Fruit fly (Drosophila melanogaster) whole organism, embryonic: ENCODE results near the gene CG42399.

Experiments used
- Abd-B ChIP-seq: fragments of 200-800 bp; sonication (Bioruptor generic); optimal IDR thresholded peaks from 2 replicates; lab custom pipeline; 2018; ENCODE audit warnings: missing biosample characterization, mild to moderate bottlenecking, missing genetic modification characterization, moderate library complexity
- Aef1 ChIP-seq: fragments of 200-800 bp; sonication (Bioruptor generic); IDR thresholded peaks from 3 replicates; pipeline ENCODE4 v1.3.6; 2022; ENCODE audit warnings: missing biosample characterization, missing genetic modification characterization
- CG10267 ChIP-seq: fragments of 200-800 bp; sonication (Bioruptor generic); optimal IDR thresholded peaks from 2 replicates; lab custom pipeline; 2018; ENCODE audit warnings: missing biosample characterization, mild to moderate bottlenecking, missing genetic modification characterization, moderate library complexity
- CG10321 ChIP-seq: fragments of 200-800 bp; sonication (Bioruptor generic); IDR thresholded peaks from 2 replicates; pipeline ENCODE4 v1.3.6; 2022; ENCODE audit warnings: missing biosample characterization, missing genetic modification characterization
- CG10462 ChIP-seq: fragments of 200-800 bp; sonication (Bioruptor generic); optimal IDR thresholded peaks from 2 replicates; lab custom pipeline; 2016; ENCODE audit warnings: missing biosample characterization, missing genetic modification characterization
- CG10979 ChIP-seq: fragments of 200-800 bp; sonication (Bioruptor generic); optimal IDR thresholded peaks from 2 replicates; lab custom pipeline; 2018; ENCODE audit warnings: missing biosample characterization, mild to moderate bottlenecking, missing genetic modification characterization, moderate library complexity
- CG11723 ChIP-seq: fragments of 200-800 bp; sonication (Bioruptor generic); optimal IDR thresholded peaks from 2 replicates; lab custom pipeline; 2017; ENCODE audit warnings: missing biosample characterization, mild to moderate bottlenecking, missing genetic modification characterization
- CG12391 ChIP-seq: fragments of 200-800 bp; sonication (Bioruptor generic); optimal IDR thresholded peaks from 3 replicates; lab custom pipeline; 2018; ENCODE audit warnings: missing biosample characterization, mild to moderate bottlenecking, missing genetic modification characterization, moderate library complexity
- CG13296 ChIP-seq: fragments of 200-800 bp; sonication (Bioruptor generic); optimal IDR thresholded peaks from 3 replicates; lab custom pipeline; 2018; ENCODE audit warnings: missing biosample characterization, mild to moderate bottlenecking, missing genetic modification characterization
- CG17568 ChIP-seq: fragments of 200-800 bp; sonication (Bioruptor generic); optimal IDR thresholded peaks from 2 replicates; lab custom pipeline; 2018; ENCODE audit warnings: missing biosample characterization, mild to moderate bottlenecking, missing genetic modification characterization, moderate library complexity
- CG17802 ChIP-seq: fragments of 200-800 bp; sonication (Bioruptor generic); optimal IDR thresholded peaks from 2 replicates; lab custom pipeline; 2018; ENCODE audit warnings: missing biosample characterization, mild to moderate bottlenecking, missing genetic modification characterization, moderate library complexity
- CG18011 ChIP-seq: fragments of 200-800 bp; sonication (Bioruptor generic); optimal IDR thresholded peaks from 2 replicates; lab custom pipeline; 2017; ENCODE audit warnings: missing biosample characterization, missing genetic modification characterization, mild to moderate bottlenecking, moderate library complexity, missing genotype
- CG18262 ChIP-seq: fragments of 200-800 bp; optimal IDR thresholded peaks from 3 replicates; lab custom pipeline; 2019; ENCODE audit warnings: missing biosample characterization, mild to moderate bottlenecking, missing genetic modification characterization, moderate library complexity
- CG18599 ChIP-seq: fragments of 200-800 bp; sonication (Bioruptor generic); optimal IDR thresholded peaks from 3 replicates; lab custom pipeline; 2017; ENCODE audit warnings: missing biosample characterization, missing genetic modification characterization, mild to moderate bottlenecking, moderate library complexity, missing genetic modification reagents
- CG33213 ChIP-seq: fragments of 200-800 bp; sonication (Bioruptor generic); optimal IDR thresholded peaks from 3 replicates; lab custom pipeline; 2016; ENCODE audit warnings: missing biosample characterization, missing genetic modification characterization
- CG3407 ChIP-seq: fragments of 200-800 bp; sonication (Bioruptor generic); optimal IDR thresholded peaks from 2 replicates; lab custom pipeline; 2018; ENCODE audit warnings: missing biosample characterization, mild to moderate bottlenecking, missing genetic modification characterization
- CG34422 ChIP-seq: fragments of 200-800 bp; sonication (Bioruptor generic); IDR thresholded peaks from 3 replicates; pipeline ENCODE4 v1.3.6; 2022; ENCODE audit warnings: missing biosample characterization, missing genetic modification characterization
- CG6272 ChIP-seq: fragments of 200-800 bp; sonication (Bioruptor generic); IDR thresholded peaks from 2 replicates; pipeline ENCODE4 v1.3.6; 2022; ENCODE audit warnings: missing biosample characterization, missing genetic modification characterization
- CG6791 ChIP-seq: fragments of 200-800 bp; sonication (Bioruptor generic); IDR thresholded peaks from 3 replicates; pipeline ENCODE4 v1.3.6; 2022; ENCODE audit warnings: missing biosample characterization, missing genetic modification characterization; ENCODE audit not compliant: partially characterized antibody
- CG8924 ChIP-seq: fragments of 200-800 bp; optimal IDR thresholded peaks from 3 replicates; lab custom pipeline; 2019; ENCODE audit warnings: missing biosample characterization, mild to moderate bottlenecking, missing genetic modification characterization, moderate library complexity
- CG9215 ChIP-seq: fragments of 200-800 bp; sonication (Bioruptor generic); IDR thresholded peaks from 2 replicates; pipeline ENCODE4 v1.3.6; 2022; ENCODE audit warnings: missing biosample characterization, missing genetic modification characterization
- CrebB ChIP-seq: fragments of 200-800 bp; sonication (Bioruptor generic); optimal IDR thresholded peaks from 3 replicates; lab custom pipeline; 2018; ENCODE audit warnings: missing biosample characterization, mild to moderate bottlenecking, missing genetic modification characterization
- Dad ChIP-seq: fragments of 200-800 bp; sonication (Bioruptor generic); optimal IDR thresholded peaks from 3 replicates; lab custom pipeline; 2016; ENCODE audit warnings: missing biosample characterization, missing genetic modification characterization
- Dbx ChIP-seq: fragments of 200-800 bp; sonication (Bioruptor generic); IDR thresholded peaks from 3 replicates; pipeline ENCODE4 v1.3.6; 2022; ENCODE audit warnings: missing biosample characterization, missing genetic modification characterization
- Dll ChIP-seq: fragments of 200-800 bp; sonication (Bioruptor generic); IDR thresholded peaks from 4 replicates; pipeline ENCODE4 v1.3.6; 2022; ENCODE audit warnings: missing biosample characterization, missing genetic modification characterization; ENCODE audit not compliant: partially characterized antibody
- E2f1 ChIP-seq: fragments of 200-800 bp; sonication (Bioruptor generic); IDR thresholded peaks from 2 replicates; pipeline ENCODE4 v1.3.6; 2022; ENCODE audit warnings: missing biosample characterization, missing genetic modification characterization
- Eip74EF ChIP-seq, 2 experiments: fragments of 200-800 bp in 1 of 2; fragments of >200 bp in 1 of 2; sonication (Bioruptor generic) in 1 of 2; optimal IDR thresholded peaks; 2 replicates each; lab custom pipeline; 2017 to 2019; ENCODE audit warnings: missing biosample characterization in 2 of 2, missing genetic modification characterization in 2 of 2, mild to moderate bottlenecking in 1 of 2, moderate library complexity in 1 of 2
- HmgD ChIP-seq: fragments of 200-800 bp; sonication (Bioruptor generic); optimal IDR thresholded peaks from 3 replicates; lab custom pipeline; 2016; ENCODE audit warnings: missing biosample characterization, missing genetic modification characterization
- Hr78 ChIP-seq, 2 experiments: fragments of 200-800 bp in 1 of 2; fragments of >200 bp in 1 of 2; sonication (Bioruptor generic) in 1 of 2; optimal IDR thresholded peaks; 2 replicates each; lab custom pipeline; 2017 to 2019; ENCODE audit warnings: missing biosample characterization in 2 of 2, missing genetic modification characterization in 2 of 2, mild to moderate bottlenecking in 1 of 2, moderate library complexity in 1 of 2
- Jarid2 ChIP-seq: fragments of 200-800 bp; sonication (Bioruptor generic); optimal IDR thresholded peaks from 3 replicates; lab custom pipeline; 2017; ENCODE audit warnings: mild to moderate bottlenecking, missing biosample characterization, missing genetic modification reagents, missing genetic modification characterization
- Lim3 ChIP-seq: fragments of 200-800 bp; sonication (Bioruptor generic); IDR thresholded peaks from 2 replicates; pipeline ENCODE4 v1.3.6; 2022; ENCODE audit warnings: missing biosample characterization, missing genetic modification characterization
- Mes4 ChIP-seq: fragments of 200-800 bp; sonication (Bioruptor generic); optimal IDR thresholded peaks from 2 replicates; lab custom pipeline; 2016; ENCODE audit warnings: missing biosample characterization, missing genetic modification characterization
- Mrtf ChIP-seq: fragments of 200-800 bp; sonication (Bioruptor generic); IDR thresholded peaks from 3 replicates; pipeline ENCODE4 v1.3.6; 2022; ENCODE audit warnings: missing biosample characterization, missing genetic modification characterization
- br ChIP-seq: fragments of >200 bp; optimal IDR thresholded peaks from 2 replicates; lab custom pipeline; 2017
- crp ChIP-seq, 2 experiments: fragments of 200-800 bp; sonication (Bioruptor generic); optimal IDR thresholded peaks; 2 replicates in 1 of 2; 3 replicates in 1 of 2; lab custom pipeline; 2017; ENCODE audit warnings: missing biosample characterization in 2 of 2, missing genetic modification characterization in 2 of 2, mild to moderate bottlenecking in 1 of 2, moderate library complexity in 1 of 2
- dmrt99B ChIP-seq: fragments of 200-800 bp; sonication (Bioruptor generic); optimal IDR thresholded peaks from 2 replicates; lab custom pipeline; 2018; ENCODE audit warnings: missing biosample characterization, mild to moderate bottlenecking, missing genetic modification characterization, moderate library complexity
- dpn ChIP-seq, 2 experiments: fragments of 200-800 bp; sonication (Bioruptor generic); optimal IDR thresholded peaks; 3 replicates each; lab custom pipeline; 2016; ENCODE audit warnings: missing biosample characterization in 2 of 2, missing genetic modification characterization in 2 of 2
- eve ChIP-seq, 2 experiments: fragments of >200 bp; optimal IDR thresholded peaks; 2 replicates each; lab custom pipeline; 2017; ENCODE audit warnings: missing biosample characterization in 2 of 2, missing genetic modification characterization in 2 of 2
- ken ChIP-seq: fragments of 200-800 bp; sonication (Bioruptor generic); IDR thresholded peaks from 3 replicates; pipeline ENCODE4 v1.3.6; 2022; ENCODE audit warnings: missing biosample characterization, missing genetic modification characterization
- lab ChIP-seq: fragments of 200-800 bp; sonication (Bioruptor generic); optimal IDR thresholded peaks from 3 replicates; lab custom pipeline; 2017; ENCODE audit warnings: missing biosample characterization, missing genetic modification characterization, mild to moderate bottlenecking, moderate library complexity, missing genetic modification reagents
- nerfin-1 ChIP-seq: fragments of 200-800 bp; sonication (Bioruptor generic); optimal IDR thresholded peaks from 3 replicates; lab custom pipeline; 2019; ENCODE audit warnings: missing biosample characterization, mild to moderate bottlenecking, missing genetic modification characterization, moderate library complexity
- odd ChIP-seq: fragments of 200-800 bp; sonication (Bioruptor generic); optimal IDR thresholded peaks from 2 replicates; lab custom pipeline; 2017; ENCODE audit warnings: missing biosample characterization, mild to moderate bottlenecking, missing genetic modification characterization
- scrt ChIP-seq: fragments of 200-800 bp; sonication (Bioruptor generic); optimal IDR thresholded peaks from 2 replicates; lab custom pipeline; 2018; ENCODE audit warnings: missing biosample characterization, mild to moderate bottlenecking, missing genetic modification characterization, moderate library complexity
- ssp ChIP-seq: fragments of 200-800 bp; sonication (Bioruptor generic); IDR thresholded peaks from 2 replicates; pipeline ENCODE4 v1.3.6; 2022; ENCODE audit warnings: missing biosample characterization, missing genetic modification characterization
- z ChIP-seq: fragments of 200-800 bp; sonication (Bioruptor generic); IDR thresholded peaks from 3 replicates; pipeline ENCODE4 v1.3.6; 2022; ENCODE audit warnings: missing biosample characterization, missing genetic modification characterization
- zfh1 ChIP-seq: fragments of 200-800 bp; sonication (Bioruptor generic); IDR thresholded peaks from 3 replicates; pipeline ENCODE4 v1.3.6; 2022; ENCODE audit warnings: missing biosample characterization, missing genetic modification characterization

Gene CG42399

DNA sequence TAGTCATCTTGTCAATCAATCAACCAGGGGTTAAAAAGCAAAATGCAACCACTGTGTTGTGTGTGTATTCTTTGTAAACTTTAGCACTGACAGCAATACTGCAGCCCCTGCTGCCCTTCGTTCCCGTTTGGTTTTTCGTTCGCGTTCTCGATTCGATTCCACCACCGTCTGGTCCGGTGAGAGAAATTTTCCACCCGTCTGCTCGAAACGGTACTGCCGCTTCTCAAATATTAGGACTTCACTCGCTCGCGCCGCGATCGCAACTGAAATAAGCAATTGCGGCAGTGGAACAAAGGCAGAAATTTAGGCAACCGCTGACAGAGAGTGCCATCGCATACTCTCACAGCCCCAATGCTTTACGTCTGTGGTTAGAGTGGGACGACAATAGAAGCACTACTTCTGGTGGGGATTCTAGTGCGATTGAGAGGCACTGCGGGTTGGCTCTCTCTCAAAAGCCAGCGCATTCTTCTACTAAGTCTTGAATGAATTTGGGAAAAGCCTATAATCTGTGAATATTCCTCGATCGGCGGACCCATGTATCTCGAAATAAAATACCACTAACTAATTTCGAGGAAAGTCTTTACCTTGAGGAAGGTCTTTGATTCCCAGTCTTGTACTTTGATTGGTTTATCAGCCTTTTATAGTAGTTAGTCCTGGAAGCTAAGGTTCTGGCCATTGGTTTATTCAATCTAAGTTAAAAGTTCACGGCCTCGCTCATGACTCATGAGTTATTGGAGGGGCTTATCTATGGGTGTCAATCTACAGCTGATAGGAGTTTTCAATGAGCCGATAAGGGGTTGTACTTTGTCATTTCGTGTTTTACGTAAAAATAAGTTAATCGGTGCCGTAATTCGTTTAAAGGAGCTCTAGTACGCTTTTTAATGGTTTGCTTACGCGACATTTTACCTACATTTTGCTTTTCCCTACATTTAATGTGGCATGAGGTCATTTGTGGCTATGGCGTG, 23.8 kb downstream of the CG42399 start (continued):
- TF ChIP-seq CG34422 (GFP tag; lab: Robert Waterston, UW) (peak; percentile 64; the same call in 2 of the 3 replicates), z (GFP tag; lab: Robert Waterston, UW) (peak; percentile 66; the same call in 2 of the 3 replicates), Abd-B (GFP tag; lab: Kevin White, UChicago) (no peak), CG10321 (peak; percentile 97), CG3407 (GFP tag; lab: Kevin White, UChicago) (peak; percentile 43), ken (GFP tag; lab: Robert Waterston, UW) (0 out of 3 replicates have a peak, but pooled peaks have one; percentile 20), CG9215 (GFP tag; lab: Robert Waterston, UW) (no peak), nerfin-1 (tag; lab: Kevin White, UChicago) (peak; percentile 67), odd (GFP tag; lab: Kevin White, UChicago) (peak; percentile 21), HmgD (GFP tag; lab: Kevin White, UChicago) (peak; percentile 20), Eip74EF (GFP tag; optimal IDR thresholded peaks at IDR 0.05; lab: Kevin White, UChicago) (peak in 1 of 2 experiments; percentile 35), lab (GFP tag; lab: Kevin White, UChicago) (peak; percentile 82), eve (GFP tag; optimal IDR thresholded peaks at IDR 0.05; lab: Kevin White, UChicago) (peak in 1 of 2 experiments; percentile 77), Aef1 (GFP tag; lab: Robert Waterston, UW) (no peak), CG13296 (GFP tag; lab: Kevin White, UChicago) (peak; percentile 66), br (lab: Kevin White, UChicago) (no peak), Dbx (GFP tag; lab: Robert Waterston, UW) (peak; percentile 75; the same call in 2 of the 3 replicates), CG18262 (tag; lab: Kevin White, UChicago) (peak; percentile 29), Mes4 (GFP tag; lab: Kevin White, UChicago) (peak; percentile 10), crp (GFP tag; optimal IDR thresholded peaks at IDR 0.05; lab: Kevin White, UChicago) (peak in 1 of 2 experiments; percentile 0), CG10267 (tag; lab: Kevin White, UChicago) (peak; percentile 23), Mrtf (GFP tag; lab: Robert Waterston, UW) (no peak), CG12391 (tag; lab: Kevin White, UChicago) (peak; percentile 29), ssp (GFP tag; lab: Robert Waterston, UW) (no peak), CG8924 (tag; lab: Kevin White, UChicago) (peak; percentile 53), Dll (GFP tag; lab: Robert Waterston, UW) (no peak; the same call in 3 of the 4 replicates), CrebB (tag; lab: Kevin White, UChicago) (peak; percentile 73), CG17568 (peak; percentile 60), Hr78 (GFP tag; optimal IDR thresholded peaks at IDR 0.05; lab: Kevin White, UChicago) (peak in 1 of 2 experiments; percentile 99), CG6272 (GFP tag; lab: Robert Waterston, UW) (0 out of 2 replicates have a peak, but pooled peaks have one; percentile 12), CG33213 (GFP tag; lab: Kevin White, UChicago) (peak; percentile 11), dpn (GFP tag; optimal IDR thresholded peaks at IDR 0.05; lab: Kevin White, UChicago) (peak in 1 of 2 experiments; percentile 14), dmrt99B (peak; percentile 28), CG10979 (tag; lab: Kevin White, UChicago) (peak; percentile 25), Dad (GFP tag; lab: Kevin White, UChicago) (peak; percentile 20), E2f1 (GFP tag; lab: Robert Waterston, UW) (no peak; the same call in 1 of the 2 replicates), CG17802 (tag; lab: Kevin White, UChicago) (no peak), CG11723 (GFP tag; lab: Kevin White, UChicago) (peak; percentile 10), CG10462 (GFP tag; lab: Kevin White, UChicago) (no peak), CG18599 (GFP tag; lab: Kevin White, UChicago) (peak; percentile 74), CG18011 (GFP tag; lab: Kevin White, UChicago) (no peak), scrt (GFP tag; lab: Kevin White, UChicago) (peak; percentile 59), Lim3 (no peak), CG6791 (peak; percentile 36; the same call in 1 of the 3 replicates), Jarid2 (GFP tag; lab: Kevin White, UChicago) (peak; percentile 97), zfh1 (GFP tag; lab: Robert Waterston, UW) (peak; percentile 60; the same call in 2 of the 3 replicates)
